Worm (Caenorhabditis elegans) whole organism, early embryonic: ENCODE measurements around the gene B0024.4.

ENCODE experiments used
- B0310.2 ChIP-seq: sonication (generic microtip); optimal IDR thresholded peaks from 2 replicates; lab custom pipeline; 2016; ENCODE audit warnings: mild to moderate bottlenecking, missing genetic modification characterization, missing compliant biosample characterization
- F13C5.2 ChIP-seq: sonication (generic microtip); optimal IDR thresholded peaks from 2 replicates; lab custom pipeline; 2017; ENCODE audit warnings: mild to moderate bottlenecking, missing genetic modification characterization, inconsistent platforms, missing compliant biosample characterization
- aly-1 ChIP-seq: sonication (generic microtip); optimal IDR thresholded peaks from 2 replicates; lab custom pipeline; 2016; ENCODE audit warnings: missing genetic modification characterization, missing compliant biosample characterization
- ama-1 ChIP-seq: fragments of 150-350 bp; optimal IDR thresholded peaks from 2 replicates; lab custom pipeline; 2014
- ceh-13 ChIP-seq: fragments of 200-800 bp; sonication (Bioruptor generic); optimal IDR thresholded peaks from 2 replicates; lab custom pipeline; 2018; ENCODE audit warnings: mild to moderate bottlenecking, missing genetic modification characterization, missing compliant biosample characterization
- ceh-36 ChIP-seq: sonication (generic microtip); optimal IDR thresholded peaks from 2 replicates; lab custom pipeline; 2016; ENCODE audit warnings: missing genetic modification characterization, inconsistent platforms, missing compliant biosample characterization
- ets-7 ChIP-seq: sonication (generic microtip); optimal IDR thresholded peaks from 2 replicates; lab custom pipeline; 2016; ENCODE audit warnings: missing genotype, missing genetic modification characterization, missing compliant biosample characterization
- flt-1 ChIP-seq: fragments of 200-800 bp; sonication (Bioruptor generic); IDR thresholded peaks from 2 replicates; pipeline ENCODE4 v1.3.6; 2022; ENCODE audit warnings: missing genetic modification characterization, missing compliant biosample characterization
- hmbx-1 ChIP-seq: sonication (generic microtip); optimal IDR thresholded peaks from 2 replicates; lab custom pipeline; 2016; ENCODE audit warnings: mild to moderate bottlenecking, missing genetic modification characterization, missing compliant biosample characterization
- hmg-4 ChIP-seq: fragments of 200-800 bp; sonication (Bioruptor generic); optimal IDR thresholded peaks from 2 replicates; lab custom pipeline; 2018; ENCODE audit warnings: mild to moderate bottlenecking, missing genetic modification characterization, missing compliant biosample characterization
- hnd-1 ChIP-seq: sonication (generic microtip); optimal IDR thresholded peaks from 2 replicates; lab custom pipeline; 2016; ENCODE audit warnings: missing genetic modification characterization, missing compliant biosample characterization
- pes-1 ChIP-seq: fragments of 200-800 bp; sonication (Bioruptor generic); IDR thresholded peaks from 2 replicates; pipeline ENCODE4 v1.3.6; 2022; ENCODE audit warnings: missing genetic modification reagents, missing genetic modification characterization, missing compliant biosample characterization
- scrt-1 ChIP-seq: fragments of 200-800 bp; sonication (Bioruptor generic); IDR thresholded peaks from 2 replicates; pipeline ENCODE4 v1.3.6; 2022; ENCODE audit warnings: missing genetic modification characterization, missing compliant biosample characterization
- sea-1 ChIP-seq: fragments of 200-800 bp; sonication (Bioruptor generic); conservative IDR thresholded peaks from 2 replicates; pipeline ENCODE4 v1.3.6; 2022; ENCODE audit warnings: missing genetic modification characterization, missing compliant biosample characterization
- tbx-11 ChIP-seq: fragments of 200-800 bp; sonication (Bioruptor generic); IDR thresholded peaks from 2 replicates; pipeline ENCODE4 v1.3.6; 2022; ENCODE audit warnings: missing genetic modification characterization, missing compliant biosample characterization
- tbx-37 ChIP-seq: fragments of 200-800 bp; sonication (Bioruptor generic); conservative IDR thresholded peaks from 2 replicates; pipeline ENCODE4 v1.3.6; 2022; ENCODE audit warnings: missing genetic modification reagents, missing genetic modification characterization, missing compliant biosample characterization
- tra-4 ChIP-seq: sonication (generic microtip); optimal IDR thresholded peaks from 2 replicates; lab custom pipeline; 2017; ENCODE audit warnings: missing genetic modification characterization, missing compliant biosample characterization

B0024.4 gene

DNA sequence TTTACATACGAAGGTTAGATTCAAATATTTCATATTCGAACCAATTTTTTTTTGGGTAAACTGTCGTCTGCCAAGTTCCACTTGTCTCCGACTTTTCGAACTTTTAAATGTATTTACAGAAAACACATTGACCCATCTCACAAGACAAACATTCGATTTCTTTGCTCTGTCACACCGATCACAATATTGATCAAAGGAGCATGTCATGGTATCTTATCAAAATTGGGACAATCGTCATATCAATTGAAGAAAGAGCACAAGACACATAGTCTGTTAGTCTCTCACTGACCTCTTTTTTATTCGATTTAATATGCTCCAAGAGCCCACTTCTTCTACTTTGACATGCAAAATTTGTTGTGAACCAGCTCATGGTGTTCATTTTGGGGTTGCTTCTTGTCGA is 41.1 kb upstream of the B0024.4 start, which contains the start of gene nhr-232:
nhr-232 (plus strand) TSS at position 121 of the 400 bp plus-strand sequence.
- no peak for TF ChIP-seq ceh-13
- TF ChIP-seq B0310.2: no peak
- no peak for TF ChIP-seq hmg-4 (GFP tag; lab: Kevin White, UChicago)
- no peak for TF ChIP-seq aly-1 (tag; lab: Kevin White, UChicago)
- TF ChIP-seq flt-1 (GFP tag; lab: Robert Waterston, UW): no peak
- TF ChIP-seq hmbx-1 (tag; lab: Kevin White, UChicago): no peak
- no peak for TF ChIP-seq ceh-36 (tag; lab: Kevin White, UChicago)
- TF ChIP-seq pes-1: no peak

- TF ChIP-seq ceh-36 (tag; lab: Kevin White, UChicago) (no peak), tbx-37 (GFP tag; lab: Robert Waterston, UW) (no peak), ceh-13 (no peak), ama-1 (lab: Kevin White, UChicago) (no peak), hnd-1 (tag; lab: Kevin White, UChicago) (no peak), F13C5.2 (no peak), B0310.2 (no peak), pes-1 (no peak), flt-1 (GFP tag; lab: Robert Waterston, UW) (no peak), tbx-11 (no peak)
Observed at ce11 chrV:10260460-10260859, 36.7 kb upstream of the B0024.4 start, which contains the start of gene sri-18. TSS of gene sri-18 (minus strand) at chrV:10260560.

DNA sequence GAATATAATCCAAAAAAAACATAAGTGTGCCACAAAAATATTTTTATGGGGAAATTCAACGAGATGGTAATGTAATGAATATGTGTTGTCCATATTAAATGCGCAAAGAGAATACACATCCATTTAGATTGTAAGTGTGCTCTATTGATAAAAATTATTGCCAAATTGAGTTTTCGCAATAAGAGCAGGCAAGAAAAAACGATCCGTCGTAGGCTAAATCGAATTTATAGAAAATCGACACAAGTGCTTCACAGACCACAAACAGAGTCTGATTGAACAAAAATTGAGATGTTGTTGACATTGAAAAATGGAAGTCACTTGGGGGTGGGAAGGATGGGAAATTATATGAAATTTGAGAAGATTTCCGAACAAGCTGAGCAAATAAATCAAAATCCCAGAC is 32.2 kb upstream of the B0024.4 start:
- TF ChIP-seq hmg-4 (GFP tag; lab: Kevin White, UChicago) (no peak), F13C5.2 (no peak), ets-7 (tag; lab: Kevin White, UChicago) (no peak), ama-1 (lab: Kevin White, UChicago) (no peak), ceh-13 (no peak), tra-4 (tag; lab: Kevin White, UChicago) (no peak), B0310.2 (no peak), scrt-1 (no peak), flt-1 (GFP tag; lab: Robert Waterston, UW) (no peak), tbx-37 (GFP tag; lab: Robert Waterston, UW) (no peak), hnd-1 (tag; lab: Kevin White, UChicago) (no peak), ceh-36 (tag; lab: Kevin White, UChicago) (no peak), hmbx-1 (tag; lab: Kevin White, UChicago) (no peak), aly-1 (tag; lab: Kevin White, UChicago) (no peak), pes-1 (no peak), tbx-11 (no peak), sea-1 (GFP tag; lab: Robert Waterston, UW) (no peak)

- TF ChIP-seq tbx-37 (GFP tag; lab: Robert Waterston, UW) (no peak), tra-4 (tag; lab: Kevin White, UChicago) (no peak), ceh-36 (tag; lab: Kevin White, UChicago) (no peak), ets-7 (tag; lab: Kevin White, UChicago) (no peak), hmbx-1 (tag; lab: Kevin White, UChicago) (no peak), scrt-1 (no peak), aly-1 (tag; lab: Kevin White, UChicago) (no peak), tbx-11 (no peak), hmg-4 (GFP tag; lab: Kevin White, UChicago) (no peak), ama-1 (lab: Kevin White, UChicago) (no peak), B0310.2 (no peak), flt-1 (GFP tag; lab: Robert Waterston, UW) (no peak), hnd-1 (tag; lab: Kevin White, UChicago) (no peak), ceh-13 (no peak), pes-1 (no peak), F13C5.2 (no peak), sea-1 (GFP tag; lab: Robert Waterston, UW) (no peak)
Observed at ce11 chrV:10266050-10266449, 31.1 kb upstream of the B0024.4 start.

DNA sequence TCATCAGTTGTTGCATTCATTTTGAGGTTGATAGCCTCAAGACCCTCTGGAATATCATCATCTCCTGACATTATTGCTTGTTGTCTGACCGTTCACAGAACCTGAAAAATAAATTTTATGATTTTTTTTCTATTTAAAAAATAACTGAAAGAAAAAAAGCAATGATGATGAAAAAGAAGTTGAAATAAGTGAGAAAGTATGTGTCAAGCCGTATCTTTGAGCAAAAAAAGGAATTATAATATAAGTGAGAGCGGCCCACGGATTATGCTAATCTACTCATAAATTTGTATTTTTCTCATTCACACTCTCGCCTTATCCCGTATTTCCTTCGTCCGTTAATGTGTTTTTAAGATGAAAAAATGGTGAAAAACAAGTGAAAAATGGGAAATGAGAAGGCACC is 27.0 kb upstream of the B0024.4 start, which contains the start of gene ric-4:
ric-4 (minus strand) TSS at position 101 of the 400 bp plus-strand sequence.
- TF ChIP-seq flt-1 (GFP tag; lab: Robert Waterston, UW) (no peak), F13C5.2 (no peak), ceh-36 (tag; lab: Kevin White, UChicago) (no peak), hmg-4 (GFP tag; lab: Kevin White, UChicago) (no peak), ets-7 (tag; lab: Kevin White, UChicago) (no peak), hnd-1 (tag; lab: Kevin White, UChicago) (no peak), tbx-37 (GFP tag; lab: Robert Waterston, UW) (no peak), tra-4 (tag; lab: Kevin White, UChicago) (no peak), pes-1 (no peak), ama-1 (lab: Kevin White, UChicago) (no peak), B0310.2 (no peak), sea-1 (GFP tag; lab: Robert Waterston, UW) (no peak), ceh-13 (no peak), scrt-1 (no peak), tbx-11 (no peak), aly-1 (tag; lab: Kevin White, UChicago) (no peak), hmbx-1 (tag; lab: Kevin White, UChicago) (no peak)

DNA sequence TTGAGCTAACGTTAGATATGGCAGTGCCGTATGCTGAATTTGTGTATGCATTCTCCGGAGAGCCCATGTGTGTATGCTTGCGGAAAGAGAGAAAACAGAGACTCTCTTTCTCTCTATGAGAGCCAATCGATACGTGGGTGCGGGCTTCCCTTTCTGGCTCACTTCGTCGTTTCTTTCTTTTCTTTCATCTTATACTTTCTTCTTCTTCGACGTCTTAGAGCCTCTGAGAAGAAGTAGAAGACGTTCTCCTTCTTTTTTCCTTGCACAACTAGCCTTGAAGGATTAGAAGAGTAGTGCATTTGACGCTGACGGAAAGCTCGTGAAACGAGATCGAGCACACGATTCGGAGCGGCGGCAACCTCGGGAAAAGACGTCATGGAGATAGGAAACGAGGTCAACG is 23.4 kb upstream of the B0024.4 start:
- TF ChIP-seq tbx-37 (GFP tag; lab: Robert Waterston, UW): no peak
- no peak for TF ChIP-seq pes-1
- no peak for TF ChIP-seq hmg-4 (GFP tag; lab: Kevin White, UChicago)
- no peak for TF ChIP-seq ceh-36 (tag; lab: Kevin White, UChicago)
- no peak for TF ChIP-seq tbx-11
- no peak for TF ChIP-seq scrt-1

DNA sequence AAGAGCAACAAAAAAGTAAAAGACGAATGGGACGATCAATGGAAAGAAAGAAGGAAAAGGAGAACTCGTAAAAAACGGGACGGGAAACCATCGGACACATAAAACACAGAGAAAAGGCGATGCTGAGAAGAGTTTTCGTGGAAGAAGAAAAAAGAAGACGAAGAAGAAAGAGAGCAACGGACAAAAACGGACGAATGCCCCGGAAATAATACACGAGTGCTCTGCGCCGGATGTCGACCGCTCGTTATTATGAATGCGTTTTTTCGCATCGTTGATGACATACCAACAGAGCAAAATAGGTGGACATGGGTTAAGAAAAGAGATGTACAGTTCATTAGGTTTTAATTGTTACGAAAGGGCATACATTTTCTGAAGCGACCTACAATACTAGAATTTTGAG is 21.6 kb upstream of the B0024.4 start, which contains the start of gene Y22F5A.11:
Y22F5A.11 (minus strand) TSS at position 28 of the 400 bp plus-strand sequence.
- TF ChIP-seq ets-7 (tag; lab: Kevin White, UChicago) (no peak), hnd-1 (tag; lab: Kevin White, UChicago) (no peak), hmg-4 (GFP tag; lab: Kevin White, UChicago) (no peak), scrt-1 (no peak), tbx-37 (GFP tag; lab: Robert Waterston, UW) (no peak), hmbx-1 (tag; lab: Kevin White, UChicago) (no peak), aly-1 (tag; lab: Kevin White, UChicago) (no peak), pes-1 (no peak), flt-1 (GFP tag; lab: Robert Waterston, UW) (no peak), tbx-11 (no peak), ceh-36 (tag; lab: Kevin White, UChicago) (no peak), ama-1 (lab: Kevin White, UChicago) (no peak), tra-4 (tag; lab: Kevin White, UChicago) (no peak), B0310.2 (no peak), F13C5.2 (no peak), ceh-13 (no peak), sea-1 (GFP tag; lab: Robert Waterston, UW) (no peak)
